Worm (Caenorhabditis elegans) whole organism, young adult: ENCODE data around the gene tbcb-1.

Experiments
- B0261.1 ChIP-seq: sonication (generic microtip); optimal IDR thresholded peaks from 2 replicates; lab custom pipeline; 2016; ENCODE audit warnings: mild to moderate bottlenecking, missing genetic modification characterization, moderate library complexity, missing compliant biosample characterization
- D2030.7 ChIP-seq: fragments of 200-800 bp; sonication (Bioruptor generic); IDR thresholded peaks from 2 replicates; pipeline ENCODE4 v1.3.6; 2022; ENCODE audit warnings: missing genetic modification reagents, missing genetic modification characterization, missing compliant biosample characterization
- K12H6.12 ChIP-seq: fragments of 200-800 bp; sonication (Bioruptor generic); optimal IDR thresholded peaks from 2 replicates; lab custom pipeline; 2018; ENCODE audit warnings: mild to moderate bottlenecking, missing genetic modification characterization, missing compliant biosample characterization
- ZK185.1 ChIP-seq: sonication (generic microtip); optimal IDR thresholded peaks from 2 replicates; lab custom pipeline; 2016; ENCODE audit warnings: mild to moderate bottlenecking, missing genetic modification characterization, missing compliant biosample characterization; ENCODE audit not compliant: poor library complexity, severe bottlenecking
- attf-3 ChIP-seq: fragments of 200-800 bp; sonication (Bioruptor generic); conservative IDR thresholded peaks from 2 replicates; pipeline ENCODE4 v1.3.6; 2022; ENCODE audit warnings: missing genetic modification reagents, missing genetic modification characterization, missing compliant biosample characterization
- attf-5 ChIP-seq: fragments of 200-800 bp; sonication (Bioruptor generic); optimal IDR thresholded peaks from 2 replicates; lab custom pipeline; 2018; ENCODE audit warnings: mild to moderate bottlenecking, missing genetic modification characterization, missing compliant biosample characterization
- attf-6 ChIP-seq: fragments of 200-800 bp; sonication (Bioruptor generic); IDR thresholded peaks from 2 replicates; pipeline ENCODE4 v1.3.6; 2022; ENCODE audit warnings: missing genetic modification reagents, missing genetic modification characterization, missing compliant biosample characterization
- cebp-1 ChIP-seq, 2 experiments: fragments of 200-800 bp in 1 of 2; sonication (Bioruptor generic) in 1 of 2; sonication (generic microtip) in 1 of 2; IDR thresholded peaks in 1 of 2; optimal IDR thresholded peaks in 1 of 2; 2 replicates each; pipeline versions ENCODE4 v1.3.6 to Lab custom; 2017 to 2022; ENCODE audit warnings: missing compliant biosample characterization in 2 of 2, missing genetic modification characterization in 2 of 2, mild to moderate bottlenecking in 1 of 2, missing genetic modification reagents in 1 of 2, moderate library complexity in 1 of 2
- ceh-27 ChIP-seq: fragments of 200-800 bp; sonication (Bioruptor generic); optimal IDR thresholded peaks from 2 replicates; lab custom pipeline; 2018; ENCODE audit warnings: mild to moderate bottlenecking, missing genetic modification characterization, moderate library complexity, missing compliant biosample characterization
- dox-1 ChIP-seq: fragments of 200-800 bp; sonication (Bioruptor generic); IDR thresholded peaks from 2 replicates; pipeline ENCODE4 v1.3.6; 2022; ENCODE audit warnings: missing genetic modification reagents, missing genetic modification characterization, missing compliant biosample characterization
- efl-1 ChIP-seq: fragments of 150-350 bp; optimal IDR thresholded peaks from 2 replicates; lab custom pipeline; 2014; ENCODE audit warnings: missing biosample characterization, missing genetic modification reagents, missing genetic modification characterization
- egl-18 ChIP-seq: fragments of 200-800 bp; sonication (Bioruptor generic); IDR thresholded peaks from 2 replicates; pipeline ENCODE4 v1.3.6; 2022; ENCODE audit warnings: missing genetic modification reagents, missing genetic modification characterization, missing compliant biosample characterization
- gei-17 ChIP-seq: fragments of 200-800 bp; sonication (Bioruptor generic); optimal IDR thresholded peaks from 2 replicates; lab custom pipeline; 2018; ENCODE audit warnings: mild to moderate bottlenecking, missing genetic modification characterization, missing compliant biosample characterization
- him-1 ChIP-seq: sonication (generic microtip); optimal IDR thresholded peaks from 2 replicates; lab custom pipeline; 2016; ENCODE audit warnings: missing genotype, missing genetic modification reagents, missing genetic modification characterization, missing compliant biosample characterization
- hmg-1.2 ChIP-seq: fragments of 200-800 bp; sonication (Bioruptor generic); IDR thresholded peaks from 2 replicates; pipeline ENCODE4 v1.3.6; 2022; ENCODE audit warnings: missing genetic modification reagents, missing genetic modification characterization, missing compliant biosample characterization
- let-526 ChIP-seq: fragments of 200-800 bp; sonication (Bioruptor generic); IDR thresholded peaks from 2 replicates; pipeline ENCODE4 v1.3.6; 2022; ENCODE audit warnings: missing genetic modification reagents, missing genetic modification characterization, missing compliant biosample characterization
- lin-35 ChIP-seq, 3 experiments: fragments of 150-350 bp in 2 of 3; sonication (generic microtip) in 1 of 3; optimal IDR thresholded peaks; 2 replicates each; lab custom pipeline; 2014 to 2018; ENCODE audit warnings: missing biosample characterization in 3 of 3, missing genetic modification characterization in 3 of 3, missing genetic modification reagents in 3 of 3
- lin-40 ChIP-seq: sonication (generic microtip); optimal IDR thresholded peaks from 2 replicates; lab custom pipeline; 2016; ENCODE audit warnings: missing genetic modification characterization, mild to moderate bottlenecking, missing compliant biosample characterization, missing genotype, missing genetic modification reagents
- lir-1 ChIP-seq: fragments of 200-800 bp; sonication (Bioruptor generic); conservative IDR thresholded peaks from 2 replicates; pipeline ENCODE4 v1.3.6; 2022; ENCODE audit warnings: missing genetic modification reagents, missing genetic modification characterization, missing compliant biosample characterization
- lsl-1 ChIP-seq: fragments of 200-800 bp; sonication (Bioruptor generic); optimal IDR thresholded peaks from 2 replicates; lab custom pipeline; 2018; ENCODE audit warnings: mild to moderate bottlenecking, missing genetic modification characterization, moderate library complexity, missing compliant biosample characterization
- madf-6 ChIP-seq: fragments of 200-800 bp; sonication (Bioruptor generic); IDR thresholded peaks from 2 replicates; pipeline ENCODE4 v1.3.6; 2022; ENCODE audit warnings: missing genetic modification reagents, missing genetic modification characterization, missing compliant biosample characterization
- madf-8 ChIP-seq: fragments of 200-800 bp; sonication (Bioruptor generic); conservative IDR thresholded peaks from 2 replicates; pipeline ENCODE4 v1.3.6; 2022; ENCODE audit warnings: missing genetic modification reagents, missing genetic modification characterization, missing compliant biosample characterization
- mcd-1 ChIP-seq: fragments of 200-800 bp; sonication (Bioruptor generic); IDR thresholded peaks from 2 replicates; pipeline ENCODE4 v1.3.6; 2022; ENCODE audit warnings: missing genetic modification reagents, missing genetic modification characterization, missing compliant biosample characterization
- nhr-80 ChIP-seq: sonication (generic microtip); optimal IDR thresholded peaks from 2 replicates; lab custom pipeline; 2016; ENCODE audit warnings: missing genetic modification characterization, missing compliant biosample characterization
- nhr-90 ChIP-seq: sonication (generic microtip); optimal IDR thresholded peaks from 2 replicates; lab custom pipeline; 2016; ENCODE audit warnings: missing genotype, mild to moderate bottlenecking, missing genetic modification characterization, missing compliant biosample characterization
- pbrm-1 ChIP-seq: fragments of 200-800 bp; sonication (Bioruptor generic); IDR thresholded peaks from 2 replicates; pipeline ENCODE4 v1.3.6; 2022; ENCODE audit warnings: missing genetic modification reagents, missing genetic modification characterization, missing compliant biosample characterization
- snpc-3.4 ChIP-seq: sonication (generic microtip); optimal IDR thresholded peaks from 2 replicates; lab custom pipeline; 2017; ENCODE audit warnings: missing genetic modification characterization, mild to moderate bottlenecking, missing compliant biosample characterization, antibody characterized with exemption, moderate library complexity, missing genotype, missing genetic modification reagents
- snpc-4 ChIP-seq, 5 experiments: fragments of 150-350 bp in 1 of 5; sonication (generic microtip) in 4 of 5; optimal IDR thresholded peaks; 2 replicates each; lab custom pipeline; 2014 to 2018; ENCODE audit warnings: missing genetic modification characterization in 5 of 5, missing biosample characterization in 3 of 5, antibody characterized with exemption in 2 of 5, mild to moderate bottlenecking in 2 of 5, missing compliant biosample characterization in 2 of 5, missing genotype in 2 of 5, moderate library complexity in 2 of 5, missing genetic modification reagents in 1 of 5
- unc-130 ChIP-seq: sonication (generic microtip); optimal IDR thresholded peaks from 2 replicates; lab custom pipeline; 2016; ENCODE audit warnings: missing genetic modification reagents, missing genetic modification characterization, missing compliant biosample characterization
- unc-62 ChIP-seq: fragments of 150-350 bp; optimal IDR thresholded peaks from 2 replicates; lab custom pipeline; 2014; ENCODE audit warnings: missing biosample characterization, missing genetic modification reagents, missing genetic modification characterization
- xnd-1 ChIP-seq: sonication (generic microtip); optimal IDR thresholded peaks from 2 replicates; lab custom pipeline; 2016; ENCODE audit warnings: missing genotype, missing genetic modification reagents, missing genetic modification characterization, missing compliant biosample characterization
- ztf-22 ChIP-seq: fragments of 200-800 bp; sonication (Bioruptor generic); optimal IDR thresholded peaks from 2 replicates; lab custom pipeline; 2018; ENCODE audit warnings: mild to moderate bottlenecking, missing genetic modification characterization, moderate library complexity, missing compliant biosample characterization
- ztf-25 ChIP-seq: fragments of 200-800 bp; sonication (Bioruptor generic); IDR thresholded peaks from 2 replicates; pipeline ENCODE4 v1.3.6; 2022; ENCODE audit warnings: missing genetic modification reagents, missing genetic modification characterization, missing compliant biosample characterization
- ztf-6 ChIP-seq: fragments of 200-800 bp; sonication (Bioruptor generic); IDR thresholded peaks from 2 replicates; pipeline ENCODE4 v1.3.6; 2022; ENCODE audit warnings: missing genetic modification reagents, missing genetic modification characterization, missing compliant biosample characterization

tbcb-1 gene

ce11 chrV:13591504-13592174 lies at the start of gene tbcb-1:
Gene tbcb-1, plus strand, starts transcription at chrV:13592124.
- TF ChIP-seq madf-6 (GFP tag; lab: Robert Waterston, UW) = peak; percentile 92
- TF ChIP-seq him-1 = peak; percentile 36
- no peak for TF ChIP-seq ztf-22 (GFP tag; lab: Kevin White, UChicago)
- TF ChIP-seq snpc-3.4 (tag; lab: Kevin White, UChicago) = peak; percentile 0
- peak; percentile 90 for TF ChIP-seq madf-8 (GFP tag; lab: Robert Waterston, UW)
- TF ChIP-seq gei-17 (GFP tag; lab: Kevin White, UChicago) = no peak
- TF ChIP-seq egl-18 = no peak
- TF ChIP-seq attf-3 = 0 out of 2 replicates have a peak, but pooled peaks have one; percentile 19
- peak; percentile 92 for TF ChIP-seq mcd-1 (GFP tag; lab: Robert Waterston, UW)
- TF ChIP-seq lsl-1 (GFP tag; lab: Kevin White, UChicago) = peak; percentile 32
- TF ChIP-seq ceh-27 (GFP tag; lab: Kevin White, UChicago) = no peak
- no peak for TF ChIP-seq B0261.1 (tag; lab: Kevin White, UChicago)
- TF ChIP-seq xnd-1 (tag; lab: Kevin White, UChicago) = peak; percentile 79
- TF ChIP-seq, all 124 proteins: peak for 8

- TF ChIP-seq mcd-1 (GFP tag; lab: Robert Waterston, UW) = peak; percentile 60
- TF ChIP-seq lin-35 (GFP tag; optimal IDR thresholded peaks at IDR 0.05; lab: Kevin White, UChicago) = peak in 1 of 3 experiments; percentile 20
- TF ChIP-seq dox-1 = no peak; the same call in 1 of the 2 replicates
- TF ChIP-seq ztf-25 (GFP tag; lab: Robert Waterston, UW) = 0 out of 2 replicates have a peak, but pooled peaks have one; percentile 10
- TF ChIP-seq ZK185.1 (tag; lab: Kevin White, UChicago) = peak; percentile 48
- TF ChIP-seq snpc-4 (GFP tag; optimal IDR thresholded peaks at IDR 0.05; lab: Kevin White, UChicago) = no peak
- peak in 1 of 4 experiments; percentile 14 for TF ChIP-seq snpc-4 (tag; optimal IDR thresholded peaks at IDR 0.05; lab: Kevin White, UChicago)
- peak; percentile 92 for TF ChIP-seq cebp-1 (GFP tag; IDR thresholded peaks at IDR 0.05; lab: Robert Waterston, UW)
- TF ChIP-seq cebp-1 (tag; optimal IDR thresholded peaks at IDR 0.05; lab: Kevin White, UChicago) = peak; percentile 99
- TF ChIP-seq ztf-22 (GFP tag; lab: Kevin White, UChicago) = no peak
- TF ChIP-seq attf-5 (GFP tag; lab: Kevin White, UChicago) = peak; percentile 53
- TF ChIP-seq let-526 (GFP tag; lab: Robert Waterston, UW) = peak; percentile 63; the same call in 1 of the 2 replicates
- TF ChIP-seq attf-3 = 0 out of 2 replicates have a peak, but pooled peaks have one; percentile 29
- TF ChIP-seq D2030.7 (GFP tag; lab: Robert Waterston, UW) = 0 out of 2 replicates have a peak, but pooled peaks have one; percentile 26
- TF ChIP-seq lin-40 (tag; lab: Kevin White, UChicago) = peak; percentile 4
- peak; percentile 28 for TF ChIP-seq unc-130 (GFP tag; lab: Kevin White, UChicago)
- peak; percentile 58 for TF ChIP-seq ceh-27 (GFP tag; lab: Kevin White, UChicago)
- TF ChIP-seq hmg-1.2 = 0 out of 2 replicates have a peak, but pooled peaks have one; percentile 21
- TF ChIP-seq nhr-80 = peak; percentile 26
- TF ChIP-seq nhr-90 (tag; lab: Kevin White, UChicago) = no peak
- TF ChIP-seq K12H6.12 = peak; percentile 27
- no peak for TF ChIP-seq ztf-6 (GFP tag; lab: Robert Waterston, UW)
These were observed 40.3 kb upstream of the tbcb-1 start, which contains the start of the genes C56A3.4 and C56A3.5 for ce11 chrV:13551601-13552000. Gene C56A3.4, minus strand, starts transcription at chrV:13551754. Gene C56A3.5, plus strand, starts transcription at chrV:13551967.

- TF ChIP-seq lir-1 (GFP tag; lab: Robert Waterston, UW) (no peak), unc-62 (GFP tag; lab: Kevin White, UChicago) (no peak), attf-6 (no peak), efl-1 (GFP tag; lab: Kevin White, UChicago) (no peak), pbrm-1 (GFP tag; lab: Robert Waterston, UW) (no peak)
These were observed 35.6 kb upstream of the tbcb-1 start, which contains the start of gene C56A3.6 for ce11 chrV:13556297-13556696. Gene C56A3.6, minus strand, starts transcription at chrV:13556397.
